Worm (Caenorhabditis elegans) whole organism, young adult: ENCODE measurements around the gene W03F8.6.

ENCODE experiments used
- K12H6.12 ChIP-seq: fragments of 200-800 bp; sonication (Bioruptor generic); optimal IDR thresholded peaks from 2 replicates; lab custom pipeline; 2018; ENCODE audit warnings: mild to moderate bottlenecking, missing genetic modification characterization, missing compliant biosample characterization
- dpff-1 ChIP-seq: sonication (generic microtip); optimal IDR thresholded peaks from 2 replicates; lab custom pipeline; 2017; ENCODE audit warnings: mild to moderate bottlenecking, missing genetic modification characterization, missing compliant biosample characterization
- gei-17 ChIP-seq: fragments of 200-800 bp; sonication (Bioruptor generic); optimal IDR thresholded peaks from 2 replicates; lab custom pipeline; 2018; ENCODE audit warnings: mild to moderate bottlenecking, missing genetic modification characterization, missing compliant biosample characterization
- hrde-1 ChIP-seq: sonication (generic microtip); optimal IDR thresholded peaks from 2 replicates; lab custom pipeline; 2016; ENCODE audit warnings: missing genetic modification characterization, mild to moderate bottlenecking, missing compliant biosample characterization, moderate library complexity, missing genotype, missing genetic modification reagents, borderline replicate concordance

ce11 chrIV:5210606-5211005 lies 24.2 kb upstream of the W03F8.6 start:
- TF ChIP-seq dpff-1 (tag; lab: Kevin White, UChicago) = no peak
- no peak for TF ChIP-seq gei-17 (GFP tag; lab: Kevin White, UChicago)
- TF ChIP-seq hrde-1 = no peak
- no peak for TF ChIP-seq K12H6.12 (tag; lab: Kevin White, UChicago)
